Fruit fly (Drosophila melanogaster): ENCODE data around the gene CG5854.

The CG5854 gene

dm6 chr3R:23920874-23921539 is 12.7 kb upstream of the CG5854 start (continued):
- TF ChIP-seq CG3919 (GFP tag; optimal IDR thresholded peaks at IDR 0.05): peak; percentile 36
- TF ChIP-seq Ets21C (GFP tag; optimal IDR thresholded peaks at IDR 0.05): peak; percentile 2
- peak; percentile 23 for TF ChIP-seq Gug (GFP tag; IDR thresholded peaks at IDR 0.05)
- peak; percentile 22 for TF ChIP-seq CG6792 (GFP tag; optimal IDR thresholded peaks at IDR 0.05)
- no peak for TF ChIP-seq CG6276 (GFP tag; optimal IDR thresholded peaks at IDR 0.05)
- peak; percentile 4 for TF ChIP-seq vri (GFP tag; optimal IDR thresholded peaks at IDR 0.05)
- no peak for TF ChIP-seq Lpt (GFP tag; optimal IDR thresholded peaks at IDR 0.05)
- peak; percentile 80 for TF ChIP-seq CG6163 (GFP tag; IDR thresholded peaks at IDR 0.05)
- TF ChIP-seq Eip78C (GFP tag): peak; percentile 78
- no peak for TF ChIP-seq dac (GFP tag; optimal IDR thresholded peaks at IDR 0.05)
- TF ChIP-seq Hr39 (GFP tag; optimal IDR thresholded peaks at IDR 0.05): peak; percentile 74
- peak; percentile 11 for TF ChIP-seq net (GFP tag; optimal IDR thresholded peaks at IDR 0.05)
- peak; percentile 71 for TF ChIP-seq esn (GFP tag; optimal IDR thresholded peaks at IDR 0.05)
- TF ChIP-seq fd59A (GFP tag; optimal IDR thresholded peaks at IDR 0.05): peak; percentile 23
- TF ChIP-seq CG11762 (GFP tag; optimal IDR thresholded peaks at IDR 0.05; ENCODE audit: insufficient read depth): no peak
- TF ChIP-seq CG10631 (GFP tag; optimal IDR thresholded peaks at IDR 0.05): peak; percentile 14
- TF ChIP-seq fd85E (GFP tag; optimal IDR thresholded peaks at IDR 0.05): no peak
- peak; percentile 10 for TF ChIP-seq CG8632 (GFP tag; optimal IDR thresholded peaks at IDR 0.05)
- no peak for TF ChIP-seq CG8319 (GFP tag; optimal IDR thresholded peaks at IDR 0.05)
- TF ChIP-seq CG15336 (GFP tag; IDR thresholded peaks at IDR 0.05): peak; percentile 26; the same call in 1 of the 2 replicates
- peak; percentile 45 for TF ChIP-seq CG34406 (GFP tag; optimal IDR thresholded peaks at IDR 0.05)
- peak; percentile 39 for TF ChIP-seq Eip93F (GFP tag; optimal IDR thresholded peaks at IDR 0.05)
- TF ChIP-seq CG10669 (GFP tag; optimal IDR thresholded peaks at IDR 0.05): peak; percentile 50
- peak; percentile 49 for TF ChIP-seq CG7368 (GFP tag; optimal IDR thresholded peaks at IDR 0.05)
- peak; percentile 64 for TF ChIP-seq Sox102F (GFP tag; optimal IDR thresholded peaks at IDR 0.05)
- TF ChIP-seq ss (GFP tag; optimal IDR thresholded peaks at IDR 0.05): peak; percentile 13 to 55
- TF ChIP-seq CG32006 (GFP tag; optimal IDR thresholded peaks at IDR 0.05): no peak
- no peak for TF ChIP-seq CG9139 (GFP tag; optimal IDR thresholded peaks at IDR 0.05)
- peak; percentile 37; the same call in 2 of the 3 replicates for TF ChIP-seq CG8119 (GFP tag; IDR thresholded peaks at IDR 0.05)

- TF ChIP-seq Hr39 (GFP tag; optimal IDR thresholded peaks at IDR 0.05) (no peak), acj6 (GFP tag; optimal IDR thresholded peaks at IDR 0.05) (peak; percentile 45), CG6808 (GFP tag; optimal IDR thresholded peaks at IDR 0.05) (no peak), CG3919 (GFP tag; optimal IDR thresholded peaks at IDR 0.05) (peak; percentile 42), Gug (GFP tag; IDR thresholded peaks at IDR 0.05) (peak; percentile 71), Ets96B (tag; optimal IDR thresholded peaks at IDR 0.05) (peak; percentile 65), esn (GFP tag; optimal IDR thresholded peaks at IDR 0.05) (no peak), Smox (GFP tag; optimal IDR thresholded peaks at IDR 0.05) (no peak), CG15336 (GFP tag; IDR thresholded peaks at IDR 0.05) (peak; percentile 82), CG6854 (GFP tag; optimal IDR thresholded peaks at IDR 0.05) (no peak), fd59A (GFP tag; optimal IDR thresholded peaks at IDR 0.05) (no peak), topi (GFP tag; optimal IDR thresholded peaks at IDR 0.05) (no peak), CG9139 (GFP tag; optimal IDR thresholded peaks at IDR 0.05) (no peak), CG11902 (GFP tag; optimal IDR thresholded peaks at IDR 0.05) (peak; percentile 12), CG6276 (GFP tag; optimal IDR thresholded peaks at IDR 0.05) (no peak), ss (GFP tag; optimal IDR thresholded peaks at IDR 0.05) (no peak), Lpt (GFP tag; optimal IDR thresholded peaks at IDR 0.05) (no peak), CG16779 (tag; optimal IDR thresholded peaks at IDR 0.05) (no peak), eg (GFP tag; IDR thresholded peaks at IDR 0.05) (peak; percentile 81), CG10631 (GFP tag; optimal IDR thresholded peaks at IDR 0.05) (peak; percentile 38), Ets21C (GFP tag; optimal IDR thresholded peaks at IDR 0.05) (no peak), cyc (GFP tag; optimal IDR thresholded peaks at IDR 0.05) (no peak), pdm3 (GFP tag; optimal IDR thresholded peaks at IDR 0.05) (peak; percentile 31), OdsH (GFP tag; optimal IDR thresholded peaks at IDR 0.05) (peak; percentile 68), fd85E (GFP tag; optimal IDR thresholded peaks at IDR 0.05) (no peak), Met (GFP tag; optimal IDR thresholded peaks at IDR 0.05) (peak; percentile 9), CG10669 (GFP tag; optimal IDR thresholded peaks at IDR 0.05) (peak; percentile 49), Sox14 (GFP tag; optimal IDR thresholded peaks at IDR 0.05) (no peak), vri (GFP tag; optimal IDR thresholded peaks at IDR 0.05) (peak; percentile 16), dac (GFP tag; optimal IDR thresholded peaks at IDR 0.05) (peak; percentile 41), dsx (GFP tag; optimal IDR thresholded peaks at IDR 0.05; ENCODE audit: poor library complexity, severe bottlenecking) (no peak), CG6163 (GFP tag; IDR thresholded peaks at IDR 0.05) (peak; percentile 60; the same call in 2 of the 3 replicates), CG1621 (tag; optimal IDR thresholded peaks at IDR 0.05) (no peak)
Measured at dm6 chr3R:23921701-23922501, 11.8 kb upstream of the CG5854 start.
